Worm (Caenorhabditis elegans) whole organism, young adult: ENCODE measurements around the gene C53A3.4.

Experiments
- B0019.2 ChIP-seq: fragments of 200-800 bp; sonication (Bioruptor generic); conservative IDR thresholded peaks from 2 replicates; pipeline ENCODE4 v1.3.6; 2022; ENCODE audit warnings: missing genetic modification reagents, missing genetic modification characterization, missing compliant biosample characterization
- B0035.1 ChIP-seq: sonication (generic microtip); optimal IDR thresholded peaks from 2 replicates; lab custom pipeline; 2016; ENCODE audit warnings: missing genetic modification characterization, mild to moderate bottlenecking, missing compliant biosample characterization, missing genotype, missing genetic modification reagents
- F10E7.11 ChIP-seq: sonication (generic microtip); optimal IDR thresholded peaks from 2 replicates; lab custom pipeline; 2017; ENCODE audit warnings: mild to moderate bottlenecking, missing genetic modification characterization, moderate library complexity, missing compliant biosample characterization
- F37B4.10 ChIP-seq: fragments of 200-800 bp; sonication (Bioruptor generic); IDR thresholded peaks from 2 replicates; pipeline ENCODE4 v1.3.6; 2022; ENCODE audit warnings: missing genetic modification characterization, missing compliant biosample characterization
- F52B5.7 ChIP-seq: sonication (generic microtip); optimal IDR thresholded peaks from 2 replicates; lab custom pipeline; 2016; ENCODE audit warnings: mild to moderate bottlenecking, missing genetic modification characterization, missing compliant biosample characterization
- F55B11.4 ChIP-seq: sonication (generic microtip); optimal IDR thresholded peaks from 2 replicates; lab custom pipeline; 2016; ENCODE audit warnings: missing compliant biosample characterization, missing genetic modification characterization, borderline replicate concordance; ENCODE audit not compliant: insufficient read depth
- K11D2.4 ChIP-seq: fragments of 200-800 bp; sonication (Bioruptor generic); IDR thresholded peaks from 2 replicates; pipeline ENCODE4 v1.3.6; 2022; ENCODE audit warnings: missing genetic modification reagents, missing genetic modification characterization, missing compliant biosample characterization
- Y53G8AR.9 ChIP-seq: fragments of 200-800 bp; sonication (Bioruptor generic); conservative IDR thresholded peaks from 2 replicates; pipeline ENCODE4 v1.3.6; 2022; ENCODE audit warnings: missing genetic modification reagents, missing genetic modification characterization, missing compliant biosample characterization
- Y95B8A.8 ChIP-seq: fragments of 200-800 bp; sonication (Bioruptor generic); IDR thresholded peaks from 2 replicates; pipeline ENCODE4 v1.3.6; 2022; ENCODE audit warnings: missing genetic modification reagents, missing genetic modification characterization, missing compliant biosample characterization
- ZK185.1 ChIP-seq: sonication (generic microtip); optimal IDR thresholded peaks from 2 replicates; lab custom pipeline; 2016; ENCODE audit warnings: mild to moderate bottlenecking, missing genetic modification characterization, missing compliant biosample characterization; ENCODE audit not compliant: poor library complexity, severe bottlenecking
- attf-6 ChIP-seq: fragments of 200-800 bp; sonication (Bioruptor generic); IDR thresholded peaks from 2 replicates; pipeline ENCODE4 v1.3.6; 2022; ENCODE audit warnings: missing genetic modification reagents, missing genetic modification characterization, missing compliant biosample characterization
- cebp-1 ChIP-seq, 2 experiments: fragments of 200-800 bp in 1 of 2; sonication (Bioruptor generic) in 1 of 2; sonication (generic microtip) in 1 of 2; IDR thresholded peaks in 1 of 2; optimal IDR thresholded peaks in 1 of 2; 2 replicates each; pipeline versions ENCODE4 v1.3.6 to Lab custom; 2017 to 2022; ENCODE audit warnings: missing compliant biosample characterization in 2 of 2, missing genetic modification characterization in 2 of 2, mild to moderate bottlenecking in 1 of 2, missing genetic modification reagents in 1 of 2, moderate library complexity in 1 of 2
- ceh-91 ChIP-seq: fragments of 200-800 bp; sonication (Bioruptor generic); IDR thresholded peaks from 2 replicates; pipeline ENCODE4 v1.3.6; 2022; ENCODE audit warnings: missing genetic modification reagents, missing genetic modification characterization, missing compliant biosample characterization
- chd-7 ChIP-seq: sonication (generic microtip); optimal IDR thresholded peaks from 2 replicates; lab custom pipeline; 2016; ENCODE audit warnings: mild to moderate bottlenecking, missing genetic modification characterization, moderate library complexity, missing compliant biosample characterization
- dox-1 ChIP-seq: fragments of 200-800 bp; sonication (Bioruptor generic); IDR thresholded peaks from 2 replicates; pipeline ENCODE4 v1.3.6; 2022; ENCODE audit warnings: missing genetic modification reagents, missing genetic modification characterization, missing compliant biosample characterization
- dpl-1 ChIP-seq: fragments of 150-350 bp; optimal IDR thresholded peaks from 2 replicates; lab custom pipeline; 2014; ENCODE audit warnings: missing biosample characterization, missing genetic modification reagents, missing genetic modification characterization
- egl-44 ChIP-seq: fragments of 200-800 bp; sonication (Bioruptor generic); IDR thresholded peaks from 2 replicates; pipeline ENCODE4 v1.3.6; 2022; ENCODE audit warnings: missing genetic modification reagents, missing genetic modification characterization, missing compliant biosample characterization
- egrh-3 ChIP-seq: fragments of 200-800 bp; sonication (Bioruptor generic); IDR thresholded peaks from 2 replicates; pipeline ENCODE4 v1.3.6; 2022; ENCODE audit warnings: missing genetic modification reagents, missing genetic modification characterization, missing compliant biosample characterization
- fkh-3 ChIP-seq: sonication (generic microtip); optimal IDR thresholded peaks from 2 replicates; lab custom pipeline; 2016; ENCODE audit warnings: mild to moderate bottlenecking, missing genetic modification characterization, missing compliant biosample characterization
- him-1 ChIP-seq: sonication (generic microtip); optimal IDR thresholded peaks from 2 replicates; lab custom pipeline; 2016; ENCODE audit warnings: missing genotype, missing genetic modification reagents, missing genetic modification characterization, missing compliant biosample characterization
- hlh-26 ChIP-seq: fragments of 200-800 bp; sonication (Bioruptor generic); conservative IDR thresholded peaks from 2 replicates; pipeline ENCODE4 v1.3.6; 2022; ENCODE audit warnings: missing genetic modification reagents, missing genetic modification characterization, missing compliant biosample characterization
- hmg-1.2 ChIP-seq: fragments of 200-800 bp; sonication (Bioruptor generic); IDR thresholded peaks from 2 replicates; pipeline ENCODE4 v1.3.6; 2022; ENCODE audit warnings: missing genetic modification reagents, missing genetic modification characterization, missing compliant biosample characterization
- lag-1 ChIP-seq: fragments of 200-800 bp; sonication (Bioruptor generic); IDR thresholded peaks from 2 replicates; pipeline ENCODE4 v1.3.6; 2022; ENCODE audit warnings: missing genetic modification reagents, missing genetic modification characterization, missing compliant biosample characterization
- let-526 ChIP-seq: fragments of 200-800 bp; sonication (Bioruptor generic); IDR thresholded peaks from 2 replicates; pipeline ENCODE4 v1.3.6; 2022; ENCODE audit warnings: missing genetic modification reagents, missing genetic modification characterization, missing compliant biosample characterization
- let-607 ChIP-seq, 2 experiments: fragments of 200-800 bp in 1 of 2; sonication (Bioruptor generic) in 1 of 2; sonication (generic microtip) in 1 of 2; optimal IDR thresholded peaks; 2 replicates each; lab custom pipeline; 2016 to 2018; ENCODE audit warnings: mild to moderate bottlenecking in 2 of 2, missing compliant biosample characterization in 2 of 2, missing genetic modification characterization in 2 of 2, moderate library complexity in 2 of 2, missing genotype in 1 of 2
- lin-35 ChIP-seq, 3 experiments: fragments of 150-350 bp in 2 of 3; sonication (generic microtip) in 1 of 3; optimal IDR thresholded peaks; 2 replicates each; lab custom pipeline; 2014 to 2018; ENCODE audit warnings: missing biosample characterization in 3 of 3, missing genetic modification characterization in 3 of 3, missing genetic modification reagents in 3 of 3
- lsl-1 ChIP-seq: fragments of 200-800 bp; sonication (Bioruptor generic); optimal IDR thresholded peaks from 2 replicates; lab custom pipeline; 2018; ENCODE audit warnings: mild to moderate bottlenecking, missing genetic modification characterization, moderate library complexity, missing compliant biosample characterization
- madf-6 ChIP-seq: fragments of 200-800 bp; sonication (Bioruptor generic); IDR thresholded peaks from 2 replicates; pipeline ENCODE4 v1.3.6; 2022; ENCODE audit warnings: missing genetic modification reagents, missing genetic modification characterization, missing compliant biosample characterization
- mel-28 ChIP-seq: sonication (generic microtip); optimal IDR thresholded peaks from 2 replicates; lab custom pipeline; 2016; ENCODE audit warnings: borderline replicate concordance, mild to moderate bottlenecking, missing genetic modification characterization, missing compliant biosample characterization
- nfya-2 ChIP-seq: fragments of 200-800 bp; sonication (Bioruptor generic); IDR thresholded peaks from 2 replicates; pipeline ENCODE4 v1.3.6; 2022; ENCODE audit warnings: missing genetic modification reagents, missing genetic modification characterization, missing compliant biosample characterization
- nfyb-1 ChIP-seq: fragments of 200-800 bp; sonication (Bioruptor generic); IDR thresholded peaks from 2 replicates; pipeline ENCODE4 v1.3.6; 2022; ENCODE audit warnings: missing genetic modification reagents, missing genetic modification characterization, missing compliant biosample characterization
- nhr-120 ChIP-seq: fragments of 200-800 bp; sonication (Bioruptor generic); IDR thresholded peaks from 2 replicates; pipeline ENCODE4 v1.3.6; 2022; ENCODE audit warnings: missing genetic modification characterization, missing compliant biosample characterization
- nhr-80 ChIP-seq: sonication (generic microtip); optimal IDR thresholded peaks from 2 replicates; lab custom pipeline; 2016; ENCODE audit warnings: missing genetic modification characterization, missing compliant biosample characterization
- nhr-90 ChIP-seq: sonication (generic microtip); optimal IDR thresholded peaks from 2 replicates; lab custom pipeline; 2016; ENCODE audit warnings: missing genotype, mild to moderate bottlenecking, missing genetic modification characterization, missing compliant biosample characterization
- rpc-1 ChIP-seq, 2 experiments: fragments of 150-350 bp in 1 of 2; sonication (generic microtip) in 1 of 2; optimal IDR thresholded peaks; 2 replicates each; lab custom pipeline; 2014 to 2018; ENCODE audit warnings: missing biosample characterization in 1 of 2, missing genetic modification characterization in 1 of 2, missing genetic modification reagents in 1 of 2, missing genotype in 1 of 2
- sdz-38 ChIP-seq: sonication (generic microtip); optimal IDR thresholded peaks from 2 replicates; lab custom pipeline; 2016; ENCODE audit warnings: missing genotype, missing genetic modification characterization, missing compliant biosample characterization
- sea-2 ChIP-seq: fragments of 200-800 bp; sonication (Bioruptor generic); IDR thresholded peaks from 2 replicates; pipeline ENCODE4 v1.3.6; 2022; ENCODE audit warnings: missing genetic modification characterization, missing compliant biosample characterization
- snpc-3.4 ChIP-seq: sonication (generic microtip); optimal IDR thresholded peaks from 2 replicates; lab custom pipeline; 2017; ENCODE audit warnings: missing genetic modification characterization, mild to moderate bottlenecking, missing compliant biosample characterization, antibody characterized with exemption, moderate library complexity, missing genotype, missing genetic modification reagents
- snpc-4 ChIP-seq, 5 experiments: fragments of 150-350 bp in 1 of 5; sonication (generic microtip) in 4 of 5; optimal IDR thresholded peaks; 2 replicates each; lab custom pipeline; 2014 to 2018; ENCODE audit warnings: missing genetic modification characterization in 5 of 5, missing biosample characterization in 3 of 5, antibody characterized with exemption in 2 of 5, mild to moderate bottlenecking in 2 of 5, missing compliant biosample characterization in 2 of 5, missing genotype in 2 of 5, moderate library complexity in 2 of 5, missing genetic modification reagents in 1 of 5
- xnd-1 ChIP-seq: sonication (generic microtip); optimal IDR thresholded peaks from 2 replicates; lab custom pipeline; 2016; ENCODE audit warnings: missing genotype, missing genetic modification reagents, missing genetic modification characterization, missing compliant biosample characterization
- ztf-22 ChIP-seq: fragments of 200-800 bp; sonication (Bioruptor generic); optimal IDR thresholded peaks from 2 replicates; lab custom pipeline; 2018; ENCODE audit warnings: mild to moderate bottlenecking, missing genetic modification characterization, moderate library complexity, missing compliant biosample characterization
- ztf-25 ChIP-seq: fragments of 200-800 bp; sonication (Bioruptor generic); IDR thresholded peaks from 2 replicates; pipeline ENCODE4 v1.3.6; 2022; ENCODE audit warnings: missing genetic modification reagents, missing genetic modification characterization, missing compliant biosample characterization
- ztf-26 ChIP-seq: sonication (generic microtip); optimal IDR thresholded peaks from 2 replicates; lab custom pipeline; 2017; ENCODE audit warnings: missing genetic modification characterization, missing compliant biosample characterization

Gene C53A3.4

ce11 chrV:5790497-5791280 lies 32.0 kb upstream of the C53A3.4 start, which contains the start of the genes nhr-142 and F44E7.9 (continued):
- peak; percentile 70 for TF ChIP-seq K11D2.4 (GFP tag; lab: Robert Waterston, UW)
- TF ChIP-seq him-1, result peak; percentile 52
- TF ChIP-seq let-526, result peak; percentile 67; the same call in 1 of the 2 replicates
- 0 out of 2 replicates have a peak, but pooled peaks have one; percentile 9 for TF ChIP-seq ztf-25 (GFP tag; lab: Robert Waterston, UW)
- peak; percentile 50 for TF ChIP-seq dpl-1
- peak; percentile 32 for TF ChIP-seq snpc-4 (GFP tag; optimal IDR thresholded peaks at IDR 0.05; lab: Kevin White, UChicago)
- TF ChIP-seq snpc-4 (tag; optimal IDR thresholded peaks at IDR 0.05; lab: Kevin White, UChicago), result peak; percentile 54 to 79 (median 72)
- peak in 1 of 2 experiments; percentile 53 for TF ChIP-seq let-607 (tag; optimal IDR thresholded peaks at IDR 0.05; lab: Kevin White, UChicago)
- peak; percentile 48; the same call in 1 of the 2 replicates for TF ChIP-seq egl-44
- no peak for TF ChIP-seq sea-2 (GFP tag; lab: Robert Waterston, UW)
- TF ChIP-seq chd-7, result peak; percentile 22
- TF ChIP-seq F10E7.11 (tag; lab: Kevin White, UChicago), result no peak
- TF ChIP-seq sdz-38 (tag; lab: Kevin White, UChicago), result no peak
- no peak for TF ChIP-seq B0019.2 (GFP tag; lab: Robert Waterston, UW)
- TF ChIP-seq ztf-26 (tag; lab: Kevin White, UChicago), result peak; percentile 47
- TF ChIP-seq lsl-1 (GFP tag; lab: Kevin White, UChicago), result peak; percentile 73
- TF ChIP-seq B0035.1 (tag; lab: Kevin White, UChicago), result peak; percentile 43
- peak; percentile 55 for TF ChIP-seq ZK185.1 (tag; lab: Kevin White, UChicago)
- TF ChIP-seq ceh-91 (GFP tag; lab: Robert Waterston, UW), result peak; percentile 54
- TF ChIP-seq madf-6 (GFP tag; lab: Robert Waterston, UW), result peak; percentile 78

- TF ChIP-seq dox-1 (GFP tag; lab: Robert Waterston, UW) (peak; percentile 35; the same call in 1 of the 2 replicates), hmg-1.2 (peak; percentile 26; the same call in 1 of the 2 replicates), F52B5.7 (tag; lab: Kevin White, UChicago) (no peak), nfyb-1 (GFP tag; lab: Robert Waterston, UW) (0 out of 2 replicates have a peak, but pooled peaks have one; percentile 41), egrh-3 (GFP tag; lab: Robert Waterston, UW) (no peak), nhr-80 (peak; percentile 33), fkh-3 (tag; lab: Kevin White, UChicago) (no peak)
Observed at ce11 chrV:5788650-5789049, 30.0 kb upstream of the C53A3.4 start.

DNA sequence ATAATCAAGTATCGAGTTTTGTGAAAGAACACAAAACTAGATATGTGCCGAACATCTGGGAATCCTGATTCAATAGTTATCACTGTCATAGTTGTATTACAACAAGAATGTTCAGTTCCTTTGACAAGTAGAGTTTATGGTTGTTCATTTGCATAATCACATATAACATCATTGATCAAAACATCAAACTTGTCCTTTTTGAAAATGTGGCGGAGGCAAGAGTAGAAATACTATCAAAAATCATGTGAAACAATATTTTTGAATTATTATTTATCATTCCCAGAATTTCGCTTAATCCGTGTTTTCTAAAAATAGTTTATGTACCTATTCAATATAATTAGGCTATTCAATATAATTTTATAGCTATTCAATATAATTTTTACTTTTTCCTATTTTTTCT lies 26.7 kb upstream of the C53A3.4 start, which contains the start of gene F44E7.7:
TSS of gene F44E7.7 (minus strand) at position 101 of the 400 bp plus-strand sequence.
- TF ChIP-seq Y53G8AR.9 (no peak), xnd-1 (tag; lab: Kevin White, UChicago) (no peak), F37B4.10 (GFP tag; lab: Robert Waterston, UW) (no peak), F55B11.4 (no peak), attf-6 (GFP tag; lab: Robert Waterston, UW) (no peak), ztf-22 (no peak), nhr-90 (no peak), mel-28 (tag; lab: Kevin White, UChicago) (no peak), lag-1 (no peak), nhr-120 (no peak), hlh-26 (GFP tag; lab: Robert Waterston, UW) (no peak), cebp-1 (GFP tag; IDR thresholded peaks at IDR 0.05; lab: Robert Waterston, UW) (no peak), cebp-1 (tag; optimal IDR thresholded peaks at IDR 0.05; lab: Kevin White, UChicago) (no peak), rpc-1 (optimal IDR thresholded peaks at IDR 0.05; lab: Kevin White, UChicago) (no peak), rpc-1 (tag; optimal IDR thresholded peaks at IDR 0.05; lab: Kevin White, UChicago) (no peak), snpc-3.4 (tag; lab: Kevin White, UChicago) (no peak), nfya-2 (GFP tag; lab: Robert Waterston, UW) (no peak), lin-35 (GFP tag; optimal IDR thresholded peaks at IDR 0.05; lab: Kevin White, UChicago) (no peak), Y95B8A.8 (GFP tag; lab: Robert Waterston, UW) (no peak)
